Fruit fly (Drosophila melanogaster) whole organism, embryonic: ENCODE results near the gene Cdc7.

Experiments used
- ATbp ChIP-seq: fragments of 200-800 bp; sonication (Bioruptor generic); optimal IDR thresholded peaks from 2 replicates; lab custom pipeline; 2017; ENCODE audit warnings: missing biosample characterization, mild to moderate bottlenecking, missing genetic modification characterization, missing genetic modification reagents
- Adf1 ChIP-seq: fragments of 200-800 bp; sonication (Bioruptor generic); IDR thresholded peaks from 2 replicates; pipeline ENCODE4 v1.3.6; 2022; ENCODE audit warnings: missing biosample characterization, missing genetic modification characterization
- Asciz ChIP-seq: fragments of 200-800 bp; sonication (Bioruptor generic); optimal IDR thresholded peaks from 2 replicates; lab custom pipeline; 2017; ENCODE audit warnings: missing biosample characterization, mild to moderate bottlenecking, missing genetic modification characterization, missing genetic modification reagents
- Bdp1 ChIP-seq: fragments of 200-800 bp; sonication (Bioruptor generic); optimal IDR thresholded peaks from 3 replicates; lab custom pipeline; 2016; ENCODE audit warnings: missing biosample characterization, missing genetic modification characterization
- CG10543 ChIP-seq: fragments of 200-800 bp; sonication (Bioruptor generic); optimal IDR thresholded peaks from 3 replicates; lab custom pipeline; 2017; ENCODE audit warnings: missing biosample characterization, mild to moderate bottlenecking, missing genetic modification characterization, moderate library complexity
- CG10979 ChIP-seq: fragments of 200-800 bp; sonication (Bioruptor generic); optimal IDR thresholded peaks from 2 replicates; lab custom pipeline; 2018; ENCODE audit warnings: missing biosample characterization, mild to moderate bottlenecking, missing genetic modification characterization, moderate library complexity
- CG11504 ChIP-seq: fragments of 200-800 bp; sonication (Bioruptor generic); optimal IDR thresholded peaks from 3 replicates; lab custom pipeline; 2019; ENCODE audit warnings: missing biosample characterization, mild to moderate bottlenecking, missing genetic modification characterization, moderate library complexity
- CG12071 ChIP-seq: fragments of 200-800 bp; sonication (Bioruptor generic); optimal IDR thresholded peaks from 3 replicates; lab custom pipeline; 2018; ENCODE audit warnings: missing biosample characterization, mild to moderate bottlenecking, missing genetic modification characterization
- CG12219 ChIP-seq: fragments of 200-800 bp; sonication (Bioruptor generic); optimal IDR thresholded peaks from 3 replicates; lab custom pipeline; 2018; ENCODE audit warnings: missing biosample characterization, mild to moderate bottlenecking, missing genetic modification characterization
- CG13894 ChIP-seq: fragments of 200-800 bp; sonication (Bioruptor generic); optimal IDR thresholded peaks from 3 replicates; lab custom pipeline; 2018; ENCODE audit warnings: missing biosample characterization, mild to moderate bottlenecking, missing genetic modification characterization, moderate library complexity
- CG1602 ChIP-seq: fragments of 200-800 bp; sonication (Bioruptor generic); optimal IDR thresholded peaks from 3 replicates; lab custom pipeline; 2016; ENCODE audit warnings: missing biosample characterization, missing genetic modification characterization
- CG17186 ChIP-seq: fragments of 200-800 bp; sonication (Bioruptor generic); optimal IDR thresholded peaks from 3 replicates; lab custom pipeline; 2017; ENCODE audit warnings: missing biosample characterization, missing genetic modification reagents, missing genetic modification characterization
- CG1832 ChIP-seq: fragments of 200-800 bp; sonication (Bioruptor generic); optimal IDR thresholded peaks from 2 replicates; lab custom pipeline; 2017; ENCODE audit warnings: missing biosample characterization, mild to moderate bottlenecking, missing genetic modification characterization, inconsistent platforms
- CG2129 ChIP-seq: fragments of 200-800 bp; sonication (Bioruptor generic); IDR thresholded peaks from 2 replicates; pipeline ENCODE4 v1.3.6; 2022; ENCODE audit warnings: missing biosample characterization, missing genetic modification characterization; ENCODE audit not compliant: partially characterized antibody
- CG2678 ChIP-seq: fragments of 200-800 bp; sonication (Bioruptor generic); optimal IDR thresholded peaks from 3 replicates; lab custom pipeline; 2019; ENCODE audit warnings: missing biosample characterization, mild to moderate bottlenecking, missing genetic modification characterization, moderate library complexity
- CG30403 ChIP-seq: fragments of 200-800 bp; sonication (Bioruptor generic); optimal IDR thresholded peaks from 3 replicates; lab custom pipeline; 2016; ENCODE audit warnings: missing biosample characterization, missing genetic modification characterization
- CG31224 ChIP-seq: fragments of 200-800 bp; sonication (Bioruptor generic); IDR thresholded peaks from 2 replicates; pipeline ENCODE4 v1.3.6; 2022; ENCODE audit warnings: missing biosample characterization, missing genetic modification characterization
- CG34376 ChIP-seq: fragments of 200-800 bp; sonication (Bioruptor generic); optimal IDR thresholded peaks from 2 replicates; lab custom pipeline; 2018; ENCODE audit warnings: missing biosample characterization, mild to moderate bottlenecking, missing genetic modification characterization
- CG7357 ChIP-seq: fragments of 200-800 bp; sonication (Bioruptor generic); IDR thresholded peaks from 3 replicates; pipeline ENCODE4 v1.3.6; 2022; ENCODE audit warnings: missing biosample characterization, missing genetic modification characterization
- CG8281 ChIP-seq: fragments of 200-800 bp; sonication (Bioruptor generic); optimal IDR thresholded peaks from 2 replicates; lab custom pipeline; 2018; ENCODE audit warnings: missing biosample characterization, mild to moderate bottlenecking, missing genetic modification characterization, moderate library complexity
- CTCF ChIP-seq: fragments of 200-800 bp; sonication (Bioruptor generic); optimal IDR thresholded peaks from 2 replicates; lab custom pipeline; 2017; ENCODE audit warnings: missing biosample characterization, mild to moderate bottlenecking, missing genetic modification characterization, moderate library complexity
- CoRest ChIP-seq: fragments of 200-800 bp; sonication (Bioruptor generic); optimal IDR thresholded peaks from 3 replicates; lab custom pipeline; 2018; ENCODE audit warnings: missing biosample characterization, mild to moderate bottlenecking, missing genetic modification characterization, moderate library complexity
- CrebB ChIP-seq: fragments of 200-800 bp; sonication (Bioruptor generic); optimal IDR thresholded peaks from 3 replicates; lab custom pipeline; 2018; ENCODE audit warnings: missing biosample characterization, mild to moderate bottlenecking, missing genetic modification characterization
- Dll ChIP-seq: fragments of 200-800 bp; sonication (Bioruptor generic); IDR thresholded peaks from 4 replicates; pipeline ENCODE4 v1.3.6; 2022; ENCODE audit warnings: missing biosample characterization, missing genetic modification characterization; ENCODE audit not compliant: partially characterized antibody
- Eip74EF ChIP-seq, 2 experiments: fragments of 200-800 bp in 1 of 2; fragments of >200 bp in 1 of 2; sonication (Bioruptor generic) in 1 of 2; optimal IDR thresholded peaks; 2 replicates each; lab custom pipeline; 2017 to 2019; ENCODE audit warnings: missing biosample characterization in 2 of 2, missing genetic modification characterization in 2 of 2, mild to moderate bottlenecking in 1 of 2, moderate library complexity in 1 of 2
- Elba2 ChIP-seq: fragments of 200-800 bp; sonication (Bioruptor generic); optimal IDR thresholded peaks from 3 replicates; lab custom pipeline; 2016; ENCODE audit warnings: missing biosample characterization, missing genetic modification characterization
- Fer1 ChIP-seq: fragments of 200-800 bp; sonication (Bioruptor generic); optimal IDR thresholded peaks from 2 replicates; lab custom pipeline; 2017; ENCODE audit warnings: missing biosample characterization, mild to moderate bottlenecking, missing genetic modification characterization
- Hand ChIP-seq: fragments of 200-800 bp; sonication (Bioruptor generic); optimal IDR thresholded peaks from 2 replicates; lab custom pipeline; 2017; ENCODE audit warnings: mild to moderate bottlenecking, missing biosample characterization, missing genetic modification reagents, missing genetic modification characterization
- Hey ChIP-seq: fragments of 200-800 bp; sonication (Bioruptor generic); optimal IDR thresholded peaks from 3 replicates; lab custom pipeline; 2018; ENCODE audit warnings: missing biosample characterization, mild to moderate bottlenecking, missing genetic modification characterization
- HmgZ ChIP-seq: fragments of 200-800 bp; sonication (Bioruptor generic); optimal IDR thresholded peaks from 2 replicates; lab custom pipeline; 2018; ENCODE audit warnings: missing biosample characterization, mild to moderate bottlenecking, missing genetic modification characterization
- Hr78 ChIP-seq, 2 experiments: fragments of 200-800 bp in 1 of 2; fragments of >200 bp in 1 of 2; sonication (Bioruptor generic) in 1 of 2; optimal IDR thresholded peaks; 2 replicates each; lab custom pipeline; 2017 to 2019; ENCODE audit warnings: missing biosample characterization in 2 of 2, missing genetic modification characterization in 2 of 2, mild to moderate bottlenecking in 1 of 2, moderate library complexity in 1 of 2
- Hsf ChIP-seq: fragments of 200-800 bp; sonication (Bioruptor generic); optimal IDR thresholded peaks from 3 replicates; lab custom pipeline; 2016; ENCODE audit warnings: missing biosample characterization, missing genetic modification characterization
- Lim3 ChIP-seq: fragments of 200-800 bp; sonication (Bioruptor generic); IDR thresholded peaks from 2 replicates; pipeline ENCODE4 v1.3.6; 2022; ENCODE audit warnings: missing biosample characterization, missing genetic modification characterization
- MBD-R2 ChIP-seq: fragments of 200-800 bp; sonication (Bioruptor generic); IDR thresholded peaks from 2 replicates; pipeline ENCODE4 v1.3.6; 2022; ENCODE audit warnings: missing biosample characterization, missing genetic modification characterization
- MESR4 ChIP-seq: fragments of 200-800 bp; sonication (Bioruptor generic); optimal IDR thresholded peaks from 2 replicates; lab custom pipeline; 2018; ENCODE audit warnings: missing biosample characterization, mild to moderate bottlenecking, missing genetic modification characterization, moderate library complexity
- Max ChIP-seq: fragments of 200-800 bp; sonication (Bioruptor generic); optimal IDR thresholded peaks from 2 replicates; lab custom pipeline; 2016; ENCODE audit warnings: missing biosample characterization, mild to moderate bottlenecking, missing genetic modification characterization
- NFAT ChIP-seq: fragments of 200-800 bp; sonication (Bioruptor generic); IDR thresholded peaks from 2 replicates; pipeline ENCODE4 v1.3.6; 2022; ENCODE audit warnings: missing biosample characterization, missing genetic modification characterization
- YL-1 ChIP-seq: fragments of 200-800 bp; sonication (Bioruptor generic); optimal IDR thresholded peaks from 3 replicates; lab custom pipeline; 2017; ENCODE audit warnings: missing biosample characterization, mild to moderate bottlenecking, missing genetic modification characterization
- br ChIP-seq: fragments of >200 bp; optimal IDR thresholded peaks from 2 replicates; lab custom pipeline; 2017
- chinmo ChIP-seq: fragments of 200-800 bp; sonication (Bioruptor generic); IDR thresholded peaks from 4 replicates; pipeline ENCODE4 v1.3.6; 2022; ENCODE audit warnings: missing biosample characterization, missing genetic modification characterization; ENCODE audit not compliant: partially characterized antibody
- gfzf ChIP-seq: fragments of 200-800 bp; sonication (Bioruptor generic); optimal IDR thresholded peaks from 2 replicates; lab custom pipeline; 2016; ENCODE audit warnings: missing biosample characterization, mild to moderate bottlenecking, missing genetic modification characterization, moderate library complexity
- h ChIP-seq: fragments of >200 bp; optimal IDR thresholded peaks from 2 replicates; lab custom pipeline; 2017
- knrl ChIP-seq: fragments of 200-800 bp; sonication (Bioruptor generic); IDR thresholded peaks from 3 replicates; pipeline ENCODE4 v1.3.6; 2022; ENCODE audit warnings: missing biosample characterization, missing genetic modification characterization; ENCODE audit not compliant: partially characterized antibody
- lov ChIP-seq, 2 experiments: fragments of 200-800 bp in 1 of 2; fragments of >200 bp in 1 of 2; sonication (Bioruptor generic) in 1 of 2; IDR thresholded peaks in 1 of 2; optimal IDR thresholded peaks in 1 of 2; 2 replicates in 1 of 2; 3 replicates in 1 of 2; pipeline versions ENCODE4 v1.3.6 to Lab custom; 2017 to 2022; ENCODE audit warnings: missing biosample characterization in 1 of 2, missing genetic modification characterization in 1 of 2
- nom ChIP-seq: fragments of 200-800 bp; sonication (Bioruptor generic); optimal IDR thresholded peaks from 2 replicates; lab custom pipeline; 2017; ENCODE audit warnings: missing biosample characterization, missing genetic modification characterization, mild to moderate bottlenecking, moderate library complexity, missing genetic modification reagents
- onecut ChIP-seq: fragments of 200-800 bp; sonication (Bioruptor generic); IDR thresholded peaks from 2 replicates; pipeline ENCODE4 v1.3.6; 2022; ENCODE audit warnings: missing biosample characterization, missing genetic modification characterization
- p53 ChIP-seq: fragments of 200-800 bp; sonication (Bioruptor generic); optimal IDR thresholded peaks from 2 replicates; lab custom pipeline; 2016; ENCODE audit warnings: missing biosample characterization, missing genetic modification characterization
- slp2 ChIP-seq: fragments of 200-800 bp; sonication (Bioruptor generic); optimal IDR thresholded peaks from 2 replicates; lab custom pipeline; 2016; ENCODE audit warnings: missing biosample characterization, missing genetic modification characterization
- sr ChIP-seq: fragments of 200-800 bp; sonication (Bioruptor generic); IDR thresholded peaks from 3 replicates; pipeline ENCODE4 v1.3.6; 2022; ENCODE audit warnings: missing biosample characterization, missing genetic modification characterization
- sug ChIP-seq: fragments of 200-800 bp; optimal IDR thresholded peaks from 2 replicates; lab custom pipeline; 2019; ENCODE audit warnings: missing biosample characterization, mild to moderate bottlenecking, missing genetic modification characterization, moderate library complexity
- yki ChIP-seq: fragments of >200 bp; optimal IDR thresholded peaks from 3 replicates; lab custom pipeline; 2018

Gene Cdc7

DNA sequence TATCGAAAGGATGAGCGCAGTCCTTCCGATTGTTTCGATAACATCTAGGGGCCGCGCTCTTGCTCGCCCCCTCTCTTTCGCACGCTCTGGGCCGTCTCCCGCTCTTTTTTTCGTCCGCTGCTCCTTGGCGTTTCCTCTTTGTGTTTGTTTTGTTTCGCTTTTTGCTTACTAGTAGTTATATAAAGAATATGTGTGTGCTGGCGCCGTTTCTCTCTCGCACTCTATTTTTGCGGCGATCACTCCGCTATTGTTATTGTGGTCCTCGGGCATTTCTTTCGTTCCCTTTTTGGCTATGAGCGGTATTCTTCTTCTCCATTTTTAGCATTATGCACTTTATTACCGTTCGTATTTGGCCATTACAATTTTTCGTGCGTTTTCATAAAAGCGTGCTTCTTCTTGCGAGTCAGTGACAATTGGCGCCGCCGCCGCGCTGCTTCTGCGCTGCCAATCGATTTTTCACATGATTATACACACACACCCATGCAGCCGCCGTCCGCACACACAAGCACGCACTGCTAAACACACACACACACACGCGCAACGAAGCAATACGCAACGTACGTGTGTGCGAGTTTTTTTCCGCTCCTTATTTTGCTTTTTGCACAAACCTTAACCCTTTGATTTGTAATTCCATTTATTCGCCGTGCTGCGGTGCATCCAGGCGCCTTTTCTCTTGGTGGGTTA lies 39.9 kb downstream of the Cdc7 start (continued):
- no peak for TF ChIP-seq CG12219
- TF ChIP-seq NFAT, result peak; percentile 72; the same call in 1 of the 2 replicates
- TF ChIP-seq h (lab: Kevin White, UChicago), result no peak
- no peak for TF ChIP-seq CG11504
- peak; percentile 65 for TF ChIP-seq MESR4
- TF ChIP-seq CG1832 (GFP tag; lab: Kevin White, UChicago), result peak; percentile 34
- no peak for TF ChIP-seq Bdp1 (GFP tag; lab: Kevin White, UChicago)
- TF ChIP-seq chinmo (GFP tag; lab: Robert Waterston, UW), result peak; percentile 43; the same call in 1 of the 4 replicates
- TF ChIP-seq YL-1 (GFP tag; lab: Kevin White, UChicago), result peak; percentile 80
- TF ChIP-seq HmgZ, result peak; percentile 24
- TF ChIP-seq CG17186, result peak; percentile 22
- peak; percentile 49; the same call in 1 of the 2 replicates for TF ChIP-seq MBD-R2 (GFP tag; lab: Robert Waterston, UW)
- TF ChIP-seq Asciz (GFP tag; lab: Kevin White, UChicago), result no peak
- TF ChIP-seq ATbp, result no peak
- no peak for TF ChIP-seq CG12071 (GFP tag; lab: Kevin White, UChicago)
- TF ChIP-seq onecut (GFP tag; lab: Robert Waterston, UW), result peak; percentile 100
- no peak for TF ChIP-seq CG1602 (GFP tag; lab: Kevin White, UChicago)
- peak; percentile 37 for TF ChIP-seq Elba2 (GFP tag; lab: Kevin White, UChicago)
- TF ChIP-seq sr (GFP tag; lab: Robert Waterston, UW), result no peak
- peak; percentile 96 for TF ChIP-seq Adf1 (GFP tag; lab: Robert Waterston, UW)
- TF ChIP-seq Hsf (GFP tag; lab: Kevin White, UChicago), result no peak
- no peak for TF ChIP-seq Lim3 (GFP tag; lab: Robert Waterston, UW)
- peak; percentile 58 for TF ChIP-seq CG10543 (GFP tag; lab: Kevin White, UChicago)
- no peak for TF ChIP-seq CG2129
- no peak for TF ChIP-seq Max
- TF ChIP-seq CG34376, result peak; percentile 44
- TF ChIP-seq nom, result peak; percentile 61
- no peak for TF ChIP-seq Dll (GFP tag; lab: Robert Waterston, UW)
- TF ChIP-seq lov (optimal IDR thresholded peaks at IDR 0.05; lab: Kevin White, UChicago), result no peak
- no peak for TF ChIP-seq lov (GFP tag; IDR thresholded peaks at IDR 0.05; lab: Robert Waterston, UW)
- no peak for TF ChIP-seq knrl (GFP tag; lab: Robert Waterston, UW)
- TF ChIP-seq CrebB (tag; lab: Kevin White, UChicago), result peak; percentile 42
- no peak for TF ChIP-seq p53 (GFP tag; lab: Kevin White, UChicago)
- TF ChIP-seq CG2678 (tag; lab: Kevin White, UChicago), result no peak
- no peak for TF ChIP-seq yki (lab: Kevin White, UChicago)

DNA sequence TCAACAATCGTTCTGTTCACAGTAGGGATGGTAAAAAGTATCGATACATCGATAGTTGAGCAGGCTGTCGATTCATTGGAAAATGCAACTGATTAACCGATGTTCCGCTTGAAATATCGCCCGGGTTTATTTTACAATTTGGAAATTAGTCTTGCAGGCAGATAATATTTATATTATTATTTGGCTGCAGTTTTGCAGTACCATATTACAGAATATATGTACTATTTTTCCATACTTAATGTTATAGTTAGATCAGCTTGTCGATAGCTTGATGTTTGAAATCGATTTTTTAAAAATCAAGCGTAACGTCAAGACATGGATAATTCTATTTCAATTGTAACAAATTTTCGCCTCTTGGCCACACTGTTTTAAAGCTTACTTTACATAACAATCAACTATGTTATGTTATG lies 40.6 kb downstream of the Cdc7 start, which contains the start of gene CG14442:
Gene CG14442, minus strand, starts transcription at position 29 of the 410 bp plus-strand sequence.
- TF ChIP-seq CoRest (tag; lab: Kevin White, UChicago), result peak; percentile 56
- no peak for TF ChIP-seq CG8281 (tag; lab: Kevin White, UChicago)
- TF ChIP-seq CG13894 (tag; lab: Kevin White, UChicago), result peak; percentile 66
- TF ChIP-seq Eip74EF (GFP tag; optimal IDR thresholded peaks at IDR 0.05; lab: Kevin White, UChicago), result no peak
- TF ChIP-seq br, result no peak
- TF ChIP-seq slp2 (GFP tag; lab: Kevin White, UChicago), result peak; percentile 1
- TF ChIP-seq Hey (tag; lab: Kevin White, UChicago), result no peak
- TF ChIP-seq sug, result peak; percentile 45
- no peak for TF ChIP-seq Fer1
- peak; percentile 64 for TF ChIP-seq CG30403
- TF ChIP-seq Hand (GFP tag; lab: Kevin White, UChicago), result no peak
- TF ChIP-seq CG31224 (GFP tag; lab: Robert Waterston, UW), result peak; percentile 11; the same call in 1 of the 2 replicates
- TF ChIP-seq CG10979 (tag; lab: Kevin White, UChicago), result no peak
- TF ChIP-seq Hr78 (GFP tag; optimal IDR thresholded peaks at IDR 0.05; lab: Kevin White, UChicago), result no peak
- TF ChIP-seq CTCF (GFP tag; lab: Kevin White, UChicago), result peak; percentile 2
- peak; percentile 58 for TF ChIP-seq gfzf
- TF ChIP-seq CG7357 (GFP tag; lab: Robert Waterston, UW), result no peak
